Worm (Caenorhabditis elegans): ENCODE results near the gene srh-41.

Gene srh-41

DNA sequence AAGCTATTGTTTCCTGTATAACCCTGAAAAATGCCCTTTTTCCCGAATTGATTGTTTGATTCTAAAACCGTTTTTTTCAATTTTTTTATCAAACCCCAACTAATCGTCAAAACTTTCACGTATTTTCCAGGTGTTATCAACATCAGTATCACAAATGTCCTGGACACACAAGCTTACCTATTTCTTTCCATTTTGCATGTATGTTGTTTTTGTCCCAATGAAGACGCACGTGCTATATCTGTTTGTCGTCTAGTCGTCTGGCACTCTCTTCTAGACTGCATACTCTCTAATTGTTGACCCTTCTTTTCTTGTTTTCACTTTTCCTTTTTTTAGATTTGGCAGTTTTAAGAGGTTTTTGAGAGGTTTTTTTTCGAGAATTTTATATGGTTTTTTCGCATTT lies 9.1 kb upstream of the srh-41 start (continued):
- TF ChIP-seq nhr-12 (tag; optimal IDR thresholded peaks at IDR 0.05) (no peak), sem-4 (tag; optimal IDR thresholded peaks at IDR 0.05) (no peak), unc-39 (tag; optimal IDR thresholded peaks at IDR 0.05) (no peak), zag-1 (tag; optimal IDR thresholded peaks at IDR 0.05) (no peak), fos-1 (tag; optimal IDR thresholded peaks at IDR 0.05) (peak; percentile 26), nhr-25 (tag; optimal IDR thresholded peaks at IDR 0.05) (peak; percentile 72), ztf-11 (tag; optimal IDR thresholded peaks at IDR 0.05) (no peak), nhr-10 (tag; optimal IDR thresholded peaks at IDR 0.05) (no peak), nhr-129 (tag; optimal IDR thresholded peaks at IDR 0.05) (peak; percentile 73), R02D3.7 (tag; optimal IDR thresholded peaks at IDR 0.05) (no peak), nhr-237 (tag; optimal IDR thresholded peaks at IDR 0.05) (no peak), mdl-1 (tag; optimal IDR thresholded peaks at IDR 0.05) (peak; percentile 89 to 95), blmp-1 (tag; optimal IDR thresholded peaks at IDR 0.05; ENCODE audit: insufficient read depth) (peak; percentile 90)

DNA sequence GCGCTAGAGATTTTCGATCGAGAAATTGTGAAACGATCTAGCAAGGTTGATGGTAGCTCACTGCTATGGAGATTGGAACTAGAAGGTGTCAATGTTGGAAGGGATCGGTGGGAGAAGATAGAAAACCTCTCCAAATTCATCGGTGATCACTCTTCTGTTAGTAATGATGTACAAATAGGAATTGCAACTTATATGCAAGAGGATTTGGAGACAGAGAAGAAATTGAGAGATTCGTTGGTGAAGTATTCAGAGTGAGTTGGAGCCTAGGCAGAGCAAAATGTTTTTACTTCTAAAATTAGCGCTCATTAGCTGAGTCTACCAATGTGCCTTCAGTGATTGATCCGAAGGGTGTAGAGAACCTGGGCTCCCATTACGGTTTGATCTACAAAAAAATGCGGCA lies 7.2 kb upstream of the srh-41 start:
- no peak for TF ChIP-seq ceh-16 (tag; optimal IDR thresholded peaks at IDR 0.05)
- no peak for TF ChIP-seq elt-3 (tag; optimal IDR thresholded peaks at IDR 0.05)
- TF ChIP-seq nhr-10 (tag; optimal IDR thresholded peaks at IDR 0.05): no peak
- TF ChIP-seq snpc-4 (tag; optimal IDR thresholded peaks at IDR 0.05): no peak
- TF ChIP-seq mbf-1 (tag; optimal IDR thresholded peaks at IDR 0.05): no peak
- TF ChIP-seq sem-4 (tag; optimal IDR thresholded peaks at IDR 0.05): no peak
- TF ChIP-seq ceh-82 (tag; optimal IDR thresholded peaks at IDR 0.05): no peak
- TF ChIP-seq unc-62 (GFP tag; optimal IDR thresholded peaks at IDR 0.05): no peak
- no peak for TF ChIP-seq ztf-4 (tag; optimal IDR thresholded peaks at IDR 0.05)
- TF ChIP-seq alr-1 (tag; optimal IDR thresholded peaks at IDR 0.05): no peak
- no peak for TF ChIP-seq zag-1 (tag; optimal IDR thresholded peaks at IDR 0.05)
- TF ChIP-seq nhr-25 (tag; optimal IDR thresholded peaks at IDR 0.05): no peak
- no peak for TF ChIP-seq crh-2 (tag; optimal IDR thresholded peaks at IDR 0.05)
- no peak for TF ChIP-seq unc-55 (GFP tag; optimal IDR thresholded peaks at IDR 0.05)
- no peak for TF ChIP-seq skn-1 (tag; optimal IDR thresholded peaks at IDR 0.05)
- no peak for TF ChIP-seq nhr-6 (tag; optimal IDR thresholded peaks at IDR 0.05)
- TF ChIP-seq lin-13 (GFP tag; optimal IDR thresholded peaks at IDR 0.05): no peak

DNA sequence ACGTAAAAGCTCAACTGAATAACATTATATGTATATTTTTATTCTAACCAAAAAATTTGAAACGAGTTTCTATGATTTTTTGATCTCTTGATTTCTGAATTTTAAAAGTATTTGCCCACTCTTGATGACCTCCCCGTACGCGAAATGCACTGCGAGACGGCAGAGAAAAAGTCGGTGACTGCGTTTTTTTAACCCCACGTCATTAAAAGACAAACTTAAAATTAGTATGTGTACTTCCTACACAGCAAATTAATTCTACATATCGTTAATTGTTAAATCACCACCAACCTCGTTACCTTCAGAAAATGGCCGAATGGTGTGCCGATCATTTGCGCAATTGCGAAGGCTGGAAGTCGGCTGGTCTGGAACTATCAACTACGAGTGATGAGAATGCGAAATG lies 5.3 kb upstream of the srh-41 start, which contains the start of gene Y54G11A.4:
Y54G11A.4 (plus strand) TSS at position 301 of the 400 bp plus-strand sequence.
- peak; percentile 58 for TF ChIP-seq sma-9 (GFP tag; optimal IDR thresholded peaks at IDR 0.05)
- TF ChIP-seq sma-9 (tag; optimal IDR thresholded peaks at IDR 0.05): no peak
- no peak for TF ChIP-seq lsy-2 (tag; optimal IDR thresholded peaks at IDR 0.05)
- no peak for TF ChIP-seq zag-1 (tag; optimal IDR thresholded peaks at IDR 0.05)
- TF ChIP-seq nhr-129 (tag; optimal IDR thresholded peaks at IDR 0.05): no peak
- TF ChIP-seq crh-2 (tag; optimal IDR thresholded peaks at IDR 0.05): no peak
- no peak for TF ChIP-seq aly-2 (tag; optimal IDR thresholded peaks at IDR 0.05)
- no peak for TF ChIP-seq mdl-1 (tag; optimal IDR thresholded peaks at IDR 0.05)
- TF ChIP-seq nhr-12 (tag; optimal IDR thresholded peaks at IDR 0.05): no peak

DNA sequence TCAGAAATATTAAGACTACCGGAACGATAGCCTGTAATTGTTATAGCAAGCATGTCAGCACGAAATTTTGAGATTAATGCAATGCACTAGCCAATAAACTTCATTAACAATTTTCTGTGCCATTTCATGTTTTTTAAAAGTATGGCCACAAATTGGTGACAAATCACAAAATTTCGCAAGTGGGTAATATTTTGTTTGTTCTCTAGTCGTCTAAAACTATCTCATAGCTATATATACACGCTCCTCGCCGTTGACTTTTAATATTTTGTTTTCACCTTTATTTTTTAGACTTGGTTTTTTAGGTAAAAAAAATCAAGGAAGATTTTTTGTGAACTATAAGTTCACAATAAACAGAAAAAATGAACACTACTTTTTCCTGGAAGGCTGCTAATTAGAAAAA lies 3.7 kb upstream of the srh-41 start:
- TF ChIP-seq unc-62 (GFP tag; optimal IDR thresholded peaks at IDR 0.05) (no peak), nhr-23 (tag; optimal IDR thresholded peaks at IDR 0.05) (no peak), blmp-1 (tag; optimal IDR thresholded peaks at IDR 0.05; ENCODE audit: insufficient read depth) (no peak), sma-9 (GFP tag; optimal IDR thresholded peaks at IDR 0.05) (peak; percentile 46), sma-9 (tag; optimal IDR thresholded peaks at IDR 0.05) (no peak), skn-1 (tag; optimal IDR thresholded peaks at IDR 0.05) (peak; percentile 59), C34F6.9 (tag; optimal IDR thresholded peaks at IDR 0.05) (peak; percentile 19), gmeb-1 (tag; optimal IDR thresholded peaks at IDR 0.05) (peak; percentile 22), fos-1 (tag; optimal IDR thresholded peaks at IDR 0.05) (peak; percentile 24), nhr-237 (tag; optimal IDR thresholded peaks at IDR 0.05) (no peak), elt-1 (tag; optimal IDR thresholded peaks at IDR 0.05) (no peak)

DNA sequence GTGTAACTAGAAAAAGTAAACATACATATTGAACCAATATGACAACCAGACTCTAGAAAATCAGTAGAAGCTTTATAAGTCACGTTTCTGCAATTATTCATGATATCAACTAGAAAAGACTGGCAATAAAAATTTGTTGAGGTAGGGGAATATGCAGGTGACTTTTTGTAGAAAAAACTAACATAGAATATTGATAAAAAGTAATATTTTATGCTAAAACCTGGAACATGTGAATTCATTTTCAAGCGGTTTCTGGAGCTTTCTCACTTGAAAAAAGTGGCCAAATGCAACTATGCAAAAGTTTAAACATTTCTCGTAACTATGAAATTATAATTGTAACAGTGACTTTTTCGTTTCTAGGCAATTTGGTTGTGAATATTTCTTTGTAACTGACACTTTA lies 1.8 kb upstream of the srh-41 start, which contains the start of gene srh-42:
srh-42 (minus strand) TSS at position 101 of the 400 bp plus-strand sequence.
- no peak for TF ChIP-seq mdl-1 (tag; optimal IDR thresholded peaks at IDR 0.05)
- no peak for TF ChIP-seq sma-3 (GFP tag; optimal IDR thresholded peaks at IDR 0.05)
- no peak for TF ChIP-seq peb-1 (tag; optimal IDR thresholded peaks at IDR 0.05)
- TF ChIP-seq F13H6.1 (tag; optimal IDR thresholded peaks at IDR 0.05): no peak
- no peak for TF ChIP-seq nhr-129 (tag; optimal IDR thresholded peaks at IDR 0.05)
- TF ChIP-seq nhr-25 (tag; optimal IDR thresholded peaks at IDR 0.05): no peak
- no peak for TF ChIP-seq sma-9 (GFP tag; optimal IDR thresholded peaks at IDR 0.05)
- TF ChIP-seq sma-9 (tag; optimal IDR thresholded peaks at IDR 0.05): no peak
- TF ChIP-seq Y55F3AM.14 (GFP tag; optimal IDR thresholded peaks at IDR 0.05): no peak
- TF ChIP-seq nhr-237 (tag; optimal IDR thresholded peaks at IDR 0.05): no peak
- no peak for TF ChIP-seq dmd-4 (tag; optimal IDR thresholded peaks at IDR 0.05)
- no peak for TF ChIP-seq nhr-11 (tag; optimal IDR thresholded peaks at IDR 0.05)
- no peak for TF ChIP-seq nhr-23 (tag; optimal IDR thresholded peaks at IDR 0.05)
- TF ChIP-seq nhr-12 (tag; optimal IDR thresholded peaks at IDR 0.05): no peak
- TF ChIP-seq elt-3 (tag; optimal IDR thresholded peaks at IDR 0.05): no peak
